Fruit fly (Drosophila melanogaster): ENCODE results near the gene CG32284.

Gene CG32284

DNA sequence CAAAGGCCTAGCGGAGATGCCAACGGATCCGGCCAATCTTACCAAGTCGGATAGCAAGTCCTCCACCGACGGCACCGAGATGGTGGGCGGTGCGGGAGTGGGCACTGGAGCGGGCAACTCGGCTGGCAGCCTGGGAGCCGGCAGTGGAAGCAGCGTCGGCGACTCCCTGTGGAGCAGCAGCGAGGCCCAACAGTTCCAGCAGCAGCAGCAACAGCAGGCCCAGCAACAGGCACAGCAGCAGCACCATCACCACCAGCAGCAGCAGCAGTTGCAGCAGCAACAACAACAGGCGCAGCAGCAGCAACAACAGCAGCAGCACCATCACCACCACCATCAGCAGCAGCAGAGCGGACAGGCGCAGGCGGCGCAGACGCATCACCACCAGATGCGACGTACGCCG is 36.1 kb upstream of the CG32284 start:
- TF ChIP-seq Hand (GFP tag; optimal IDR thresholded peaks at IDR 0.05) (no peak), dan (GFP tag; IDR thresholded peaks at IDR 0.05) (no peak), Six4 (GFP tag; optimal IDR thresholded peaks at IDR 0.05) (no peak), HLH3B (GFP tag; IDR thresholded peaks at IDR 0.05) (no peak), trh (GFP tag; optimal IDR thresholded peaks at IDR 0.05) (no peak), CG14014 (GFP tag; IDR thresholded peaks at IDR 0.05) (no peak), Med (GFP tag) (peak; percentile 53), CG15011 (GFP tag; optimal IDR thresholded peaks at IDR 0.05) (no peak), vfl (GFP tag; optimal IDR thresholded peaks at IDR 0.05) (no peak), nau (GFP tag; optimal IDR thresholded peaks at IDR 0.05) (no peak), CG6854 (GFP tag; optimal IDR thresholded peaks at IDR 0.05) (no peak), C15 (GFP tag; IDR thresholded peaks at IDR 0.05) (no peak), tap (tag; optimal IDR thresholded peaks at IDR 0.05) (no peak), Dfd (GFP tag; optimal IDR thresholded peaks at IDR 0.05) (peak in 1 of 2 experiments; percentile 91), pfk (GFP tag; optimal IDR thresholded peaks at IDR 0.05) (no peak), Lim3 (GFP tag; IDR thresholded peaks at IDR 0.05) (no peak), sob (GFP tag; IDR thresholded peaks at IDR 0.05) (0 out of 2 replicates have a peak, but pooled peaks have one; percentile 29), Sin3A (optimal IDR thresholded peaks at IDR 0.05) (no peak), shn (GFP tag; optimal IDR thresholded peaks at IDR 0.05) (no peak), chinmo (GFP tag; IDR thresholded peaks at IDR 0.05; ENCODE audit: partially characterized antibody) (no peak), ham (GFP tag; IDR thresholded peaks at IDR 0.05) (no peak), zf30C (GFP tag; optimal IDR thresholded peaks at IDR 0.05) (no peak), sc (optimal IDR thresholded peaks at IDR 0.05) (no peak), sc (GFP tag; optimal IDR thresholded peaks at IDR 0.05) (no peak), CG1603 (tag; optimal IDR thresholded peaks at IDR 0.05) (no peak), CG42726 (GFP tag; IDR thresholded peaks at IDR 0.05; ENCODE audit: partially characterized antibody) (0 out of 2 replicates have a peak, but pooled peaks have one; percentile 21), HLH54F (GFP tag; optimal IDR thresholded peaks at IDR 0.05) (no peak), Ets65A (GFP tag) (peak; percentile 86), Nf-YB (GFP tag; optimal IDR thresholded peaks at IDR 0.05) (no peak), CG5953 (GFP tag; IDR thresholded peaks at IDR 0.05) (0 out of 2 replicates have a peak, but pooled peaks have one; percentile 4), Abd-B (GFP tag; optimal IDR thresholded peaks at IDR 0.05) (no peak), CG6765 (GFP tag; optimal IDR thresholded peaks at IDR 0.05) (no peak), CG12071 (GFP tag; optimal IDR thresholded peaks at IDR 0.05) (no peak), crp (GFP tag; optimal IDR thresholded peaks at IDR 0.05) (no peak), h (optimal IDR thresholded peaks at IDR 0.05) (no peak), Doc2 (GFP tag; IDR thresholded peaks at IDR 0.05) (no peak), Xbp1 (GFP tag; optimal IDR thresholded peaks at IDR 0.05) (no peak)

DNA sequence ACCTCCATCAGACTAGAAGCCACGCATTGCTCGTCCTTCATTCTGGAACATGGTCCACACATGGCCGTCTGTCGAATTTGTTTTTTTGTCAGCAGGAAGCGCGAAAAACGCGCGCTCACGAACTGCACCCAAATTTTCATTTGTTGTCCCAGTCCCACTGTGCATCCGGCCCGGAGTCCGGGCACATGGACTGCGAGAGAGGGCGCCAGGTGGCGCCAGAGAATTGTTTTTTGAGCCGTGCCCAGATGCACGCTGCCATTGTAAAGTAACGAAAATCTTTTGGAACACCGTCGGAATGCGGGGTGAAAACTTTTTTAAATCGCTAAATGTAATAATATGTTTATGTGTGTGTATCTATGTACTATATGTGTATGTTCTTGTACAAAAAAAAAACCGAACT is 28.8 kb upstream of the CG32284 start:
- no peak for TF ChIP-seq CG5245 (GFP tag; optimal IDR thresholded peaks at IDR 0.05)
- TF ChIP-seq Dip2 (GFP tag; IDR thresholded peaks at IDR 0.05) = no peak
- no peak for TF ChIP-seq zfh1 (GFP tag; IDR thresholded peaks at IDR 0.05)
- no peak for TF ChIP-seq pzg (GFP tag; optimal IDR thresholded peaks at IDR 0.05)

Measured in whole organism, embryonic.